Worm (Caenorhabditis elegans) whole organism, early embryonic: ENCODE data around the gene K08H2.7.

Source experiments
- F13C5.2 ChIP-seq: sonication (generic microtip); optimal IDR thresholded peaks from 2 replicates; lab custom pipeline; 2017; ENCODE audit warnings: mild to moderate bottlenecking, missing genetic modification characterization, inconsistent platforms, missing compliant biosample characterization
- aly-1 ChIP-seq: sonication (generic microtip); optimal IDR thresholded peaks from 2 replicates; lab custom pipeline; 2016; ENCODE audit warnings: missing genetic modification characterization, missing compliant biosample characterization
- ama-1 ChIP-seq: fragments of 150-350 bp; optimal IDR thresholded peaks from 2 replicates; lab custom pipeline; 2014
- ceh-13 ChIP-seq: fragments of 200-800 bp; sonication (Bioruptor generic); optimal IDR thresholded peaks from 2 replicates; lab custom pipeline; 2018; ENCODE audit warnings: mild to moderate bottlenecking, missing genetic modification characterization, missing compliant biosample characterization
- flt-1 ChIP-seq: fragments of 200-800 bp; sonication (Bioruptor generic); IDR thresholded peaks from 2 replicates; pipeline ENCODE4 v1.3.6; 2022; ENCODE audit warnings: missing genetic modification characterization, missing compliant biosample characterization
- hmbx-1 ChIP-seq: sonication (generic microtip); optimal IDR thresholded peaks from 2 replicates; lab custom pipeline; 2016; ENCODE audit warnings: mild to moderate bottlenecking, missing genetic modification characterization, missing compliant biosample characterization
- hmg-4 ChIP-seq: fragments of 200-800 bp; sonication (Bioruptor generic); optimal IDR thresholded peaks from 2 replicates; lab custom pipeline; 2018; ENCODE audit warnings: mild to moderate bottlenecking, missing genetic modification characterization, missing compliant biosample characterization
- scrt-1 ChIP-seq: fragments of 200-800 bp; sonication (Bioruptor generic); IDR thresholded peaks from 2 replicates; pipeline ENCODE4 v1.3.6; 2022; ENCODE audit warnings: missing genetic modification characterization, missing compliant biosample characterization
- sea-1 ChIP-seq: fragments of 200-800 bp; sonication (Bioruptor generic); conservative IDR thresholded peaks from 2 replicates; pipeline ENCODE4 v1.3.6; 2022; ENCODE audit warnings: missing genetic modification characterization, missing compliant biosample characterization
- tbx-11 ChIP-seq: fragments of 200-800 bp; sonication (Bioruptor generic); IDR thresholded peaks from 2 replicates; pipeline ENCODE4 v1.3.6; 2022; ENCODE audit warnings: missing genetic modification characterization, missing compliant biosample characterization
- tra-4 ChIP-seq: sonication (generic microtip); optimal IDR thresholded peaks from 2 replicates; lab custom pipeline; 2017; ENCODE audit warnings: missing genetic modification characterization, missing compliant biosample characterization

DNA sequence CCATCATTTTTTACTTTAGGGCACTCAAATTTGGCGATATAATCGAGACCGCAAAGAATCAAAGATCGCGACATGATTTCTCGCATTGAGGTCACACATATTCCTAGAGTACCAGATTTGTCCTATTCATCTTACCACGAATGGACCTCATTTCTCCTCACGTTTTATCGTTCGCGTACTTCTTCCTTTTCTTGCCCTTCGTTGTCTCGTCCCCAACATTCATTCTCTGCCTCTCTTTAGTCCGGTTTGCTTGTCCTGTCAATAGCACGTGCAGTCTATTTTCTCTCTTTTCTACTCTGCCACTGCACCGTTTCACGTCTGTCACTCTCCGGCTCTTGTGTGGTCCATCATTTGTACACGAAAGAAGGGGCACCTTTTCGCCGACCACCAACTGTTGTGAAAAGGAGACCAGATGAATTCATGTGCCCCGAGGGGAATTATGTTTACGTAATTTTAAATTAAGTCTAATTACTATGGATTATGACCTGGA lies 3.2 kb upstream of the K08H2.7 start:
- TF ChIP-seq ama-1 (no peak), ceh-13 (GFP tag; lab: Kevin White, UChicago) (no peak), F13C5.2 (no peak), sea-1 (GFP tag; lab: Robert Waterston, UW) (no peak), aly-1 (tag; lab: Kevin White, UChicago) (no peak), tra-4 (tag; lab: Kevin White, UChicago) (no peak), tbx-11 (no peak), flt-1 (GFP tag; lab: Robert Waterston, UW) (peak; percentile 29; the same call in 1 of the 2 replicates), hmbx-1 (tag; lab: Kevin White, UChicago) (no peak), hmg-4 (GFP tag; lab: Kevin White, UChicago) (peak; percentile 70), scrt-1 (0 out of 2 replicates have a peak, but pooled peaks have one; percentile 37)
